Fruit fly (Drosophila melanogaster) whole organism, pupa: Measurements from ENCODE around the gene MED26.

Experiments used
- CG17806 ChIP-seq: fragments of 200-800 bp; sonication (Bioruptor generic); optimal IDR thresholded peaks from 2 replicates; lab custom pipeline; 2018; ENCODE audit warnings: missing biosample characterization, mild to moderate bottlenecking, missing genetic modification characterization, moderate library complexity
- D1 ChIP-seq: fragments of 200-800 bp; sonication (Bioruptor generic); optimal IDR thresholded peaks from 2 replicates; lab custom pipeline; 2018; ENCODE audit warnings: missing biosample characterization, mild to moderate bottlenecking, missing genetic modification characterization, moderate library complexity
- EcR ChIP-seq: fragments of 200-800 bp; sonication (Bioruptor generic); optimal IDR thresholded peaks from 3 replicates; lab custom pipeline; 2019; ENCODE audit warnings: missing biosample characterization, missing genetic modification characterization, mild to moderate bottlenecking, moderate library complexity, missing genetic modification reagents
- Ets98B ChIP-seq: fragments of 200-800 bp; sonication (Bioruptor generic); IDR thresholded peaks from 2 replicates; pipeline ENCODE4 v1.3.6; 2022; ENCODE audit warnings: missing biosample characterization, missing genetic modification characterization
- Snoo ChIP-seq: fragments of 200-800 bp; sonication (Bioruptor generic); optimal IDR thresholded peaks from 3 replicates; lab custom pipeline; 2017; ENCODE audit warnings: missing biosample characterization, mild to moderate bottlenecking, missing genetic modification characterization, inconsistent platforms
- gl ChIP-seq: fragments of 200-800 bp; sonication (Bioruptor generic); optimal IDR thresholded peaks from 2 replicates; lab custom pipeline; 2018; ENCODE audit warnings: missing biosample characterization, mild to moderate bottlenecking, missing genetic modification characterization

dm6 chr4:788350-788749, 428 bp downstream of the MED26 start:
- TF ChIP-seq gl (tag; lab: Kevin White, UChicago) (no peak), CG17806 (no peak), Snoo (tag; lab: Kevin White, UChicago) (no peak), EcR (GFP tag; lab: Kevin White, UChicago) (no peak), Ets98B (GFP tag; lab: Robert Waterston, UW) (no peak), D1 (tag; lab: Kevin White, UChicago) (peak; percentile 29)
